Worm (Caenorhabditis elegans) whole organism, L1 larva: ENCODE data around the gene T01C3.2.

Experiments
- C04F5.9 ChIP-seq: sonication (generic microtip); optimal IDR thresholded peaks from 2 replicates; lab custom pipeline; 2016; ENCODE audit warnings: missing genetic modification characterization, missing compliant biosample characterization
- C16A3.4 ChIP-seq: fragments of 150-350 bp; optimal IDR thresholded peaks from 2 replicates; lab custom pipeline; 2014; ENCODE audit warnings: missing biosample characterization, missing genetic modification characterization
- C34B4.2 ChIP-seq: sonication (generic microtip); optimal IDR thresholded peaks from 2 replicates; lab custom pipeline; 2017; ENCODE audit warnings: mild to moderate bottlenecking, missing genetic modification characterization, missing compliant biosample characterization
- Y116A8C.19 ChIP-seq: sonication (generic microtip); optimal IDR thresholded peaks from 2 replicates; lab custom pipeline; 2016; ENCODE audit warnings: missing compliant biosample characterization, missing genetic modification characterization, borderline replicate concordance
- aha-1 ChIP-seq: fragments of 150-350 bp; optimal IDR thresholded peaks from 2 replicates; lab custom pipeline; 2014; ENCODE audit warnings: missing biosample characterization, missing genetic modification characterization
- alr-1 ChIP-seq: fragments of 200-800 bp; sonication (Bioruptor generic); optimal IDR thresholded peaks from 2 replicates; lab custom pipeline; 2018; ENCODE audit warnings: borderline replicate concordance, mild to moderate bottlenecking, missing genetic modification characterization, missing compliant biosample characterization
- ama-1 ChIP-seq: fragments of 150-350 bp; optimal IDR thresholded peaks from 2 replicates; lab custom pipeline; 2014
- ceh-8 ChIP-seq: fragments of 200-800 bp; sonication (Bioruptor generic); optimal IDR thresholded peaks from 2 replicates; lab custom pipeline; 2018; ENCODE audit warnings: mild to moderate bottlenecking, missing genetic modification characterization, moderate library complexity, missing compliant biosample characterization
- ceh-82 ChIP-seq, 3 experiments: fragments of 150-350 bp in 1 of 3; sonication (generic microtip) in 2 of 3; optimal IDR thresholded peaks; 2 replicates each; lab custom pipeline; 2014 to 2017; ENCODE audit warnings: missing biosample characterization in 3 of 3, missing genetic modification characterization in 3 of 3
- ceh-88 ChIP-seq: fragments of 200-800 bp; sonication (Bioruptor generic); IDR thresholded peaks from 2 replicates; pipeline ENCODE4 v1.3.6; 2022; ENCODE audit warnings: missing genetic modification characterization, missing compliant biosample characterization
- efl-1 ChIP-seq, 4 experiments: fragments of 150-350 bp; optimal IDR thresholded peaks in 3 of 4; peaks in 1 of 4; 1 replicate in 1 of 4; 2 replicates in 3 of 4; lab custom pipeline; 2014; ENCODE audit warnings: missing biosample characterization in 2 of 4, missing genetic modification characterization in 2 of 4, missing genetic modification reagents in 2 of 4
- elt-3 ChIP-seq, 6 experiments: fragments of 150-350 bp in 1 of 6; sonication (generic microtip); optimal IDR thresholded peaks; 2 replicates each; lab custom pipeline; 2017 to 2018; ENCODE audit warnings: missing biosample characterization in 6 of 6, missing genetic modification characterization in 6 of 6, inconsistent platforms in 1 of 6
- fkh-4 ChIP-seq: sonication (generic microtip); optimal IDR thresholded peaks from 2 replicates; lab custom pipeline; 2016; ENCODE audit warnings: missing compliant biosample characterization, missing genetic modification characterization, borderline replicate concordance
- fkh-8 ChIP-seq: sonication (generic microtip); optimal IDR thresholded peaks from 2 replicates; lab custom pipeline; 2016; ENCODE audit warnings: mild to moderate bottlenecking, missing genetic modification characterization, missing compliant biosample characterization
- fos-1 ChIP-seq: fragments of 150-350 bp; optimal IDR thresholded peaks from 2 replicates; lab custom pipeline; 2014; ENCODE audit warnings: missing biosample characterization, missing genetic modification characterization
- grh-1 ChIP-seq: fragments of 200-800 bp; sonication (Bioruptor generic); IDR thresholded peaks from 2 replicates; pipeline ENCODE4 v1.3.6; 2022; ENCODE audit warnings: missing genetic modification reagents, missing genetic modification characterization, missing compliant biosample characterization
- hlh-4 ChIP-seq: sonication (generic microtip); optimal IDR thresholded peaks from 2 replicates; lab custom pipeline; 2016; ENCODE audit warnings: mild to moderate bottlenecking, missing genetic modification characterization, missing compliant biosample characterization
- isw-1 ChIP-seq: fragments of 200-800 bp; sonication (Bioruptor generic); IDR thresholded peaks from 2 replicates; pipeline ENCODE4 v1.3.6; 2022; ENCODE audit warnings: missing genetic modification characterization, missing compliant biosample characterization
- lin-14 ChIP-seq: fragments of 200-800 bp; sonication (Bioruptor generic); optimal IDR thresholded peaks from 2 replicates; lab custom pipeline; 2018; ENCODE audit warnings: mild to moderate bottlenecking, missing genetic modification characterization, moderate library complexity, missing compliant biosample characterization
- lin-35 ChIP-seq, 2 experiments: fragments of 150-350 bp; optimal IDR thresholded peaks; 2 replicates each; lab custom pipeline; 2014; ENCODE audit warnings: missing biosample characterization in 2 of 2, missing genetic modification characterization in 2 of 2, missing genetic modification reagents in 2 of 2
- lin-39 ChIP-seq: fragments of 150-350 bp; optimal IDR thresholded peaks from 2 replicates; lab custom pipeline; 2014; ENCODE audit warnings: missing biosample characterization, missing genetic modification reagents, missing genetic modification characterization
- mdl-1 ChIP-seq, 2 experiments: fragments of 150-350 bp; optimal IDR thresholded peaks; 2 replicates each; lab custom pipeline; 2014 to 2017; ENCODE audit warnings: missing biosample characterization in 2 of 2, missing genetic modification characterization in 2 of 2, inconsistent platforms in 1 of 2
- nhr-237 ChIP-seq: fragments of 150-350 bp; optimal IDR thresholded peaks from 2 replicates; lab custom pipeline; 2014; ENCODE audit warnings: missing biosample characterization, missing genetic modification characterization
- nhr-71 ChIP-seq: sonication (generic microtip); optimal IDR thresholded peaks from 2 replicates; lab custom pipeline; 2016; ENCODE audit warnings: mild to moderate bottlenecking, missing genetic modification characterization, moderate library complexity, missing compliant biosample characterization
- nhr-84 ChIP-seq: sonication (generic microtip); optimal IDR thresholded peaks from 2 replicates; lab custom pipeline; 2017; ENCODE audit warnings: missing biosample characterization, missing genetic modification characterization
- nhr-85 ChIP-seq: sonication (generic microtip); peaks from one replicate; lab custom pipeline; 2016; ENCODE audit warnings: missing genetic modification characterization, inconsistent platforms, missing compliant biosample characterization
- pag-3 ChIP-seq: sonication (generic microtip); optimal IDR thresholded peaks from 2 replicates; lab custom pipeline; 2017; ENCODE audit warnings: missing genetic modification characterization, mild to moderate bottlenecking, missing compliant biosample characterization, antibody characterized with exemption, borderline replicate concordance; ENCODE audit not compliant: insufficient read depth
- pqm-1 ChIP-seq: sonication (generic microtip); optimal IDR thresholded peaks from 3 replicates; lab custom pipeline; 2017; ENCODE audit warnings: missing biosample characterization, missing genetic modification characterization
- rnt-1 ChIP-seq: sonication (generic microtip); optimal IDR thresholded peaks from 2 replicates; lab custom pipeline; 2016; ENCODE audit warnings: mild to moderate bottlenecking, missing genetic modification characterization, moderate library complexity, missing compliant biosample characterization
- snpc-4 ChIP-seq: fragments of 150-350 bp; optimal IDR thresholded peaks from 2 replicates; lab custom pipeline; 2014; ENCODE audit warnings: missing biosample characterization, missing genetic modification characterization
- sptf-1 ChIP-seq: fragments of 150-350 bp; optimal IDR thresholded peaks from 2 replicates; lab custom pipeline; 2014; ENCODE audit warnings: missing biosample characterization, missing genetic modification characterization
- unc-30 ChIP-seq: sonication (generic microtip); optimal IDR thresholded peaks from 2 replicates; lab custom pipeline; 2017; ENCODE audit warnings: missing biosample characterization, missing genetic modification characterization
- unc-86 ChIP-seq: sonication (generic microtip); optimal IDR thresholded peaks from 2 replicates; lab custom pipeline; 2016; ENCODE audit warnings: missing genetic modification characterization, missing compliant biosample characterization
- ztf-11 ChIP-seq, 2 experiments: sonication (generic microtip); optimal IDR thresholded peaks; 2 replicates each; lab custom pipeline; 2016 to 2017; ENCODE audit warnings: missing genetic modification characterization in 2 of 2, missing biosample characterization in 1 of 2, missing compliant biosample characterization in 1 of 2
- ztf-4 ChIP-seq: fragments of 150-350 bp; optimal IDR thresholded peaks from 2 replicates; lab custom pipeline; 2014; ENCODE audit warnings: missing biosample characterization, missing genetic modification characterization

T01C3.2 gene

DNA sequence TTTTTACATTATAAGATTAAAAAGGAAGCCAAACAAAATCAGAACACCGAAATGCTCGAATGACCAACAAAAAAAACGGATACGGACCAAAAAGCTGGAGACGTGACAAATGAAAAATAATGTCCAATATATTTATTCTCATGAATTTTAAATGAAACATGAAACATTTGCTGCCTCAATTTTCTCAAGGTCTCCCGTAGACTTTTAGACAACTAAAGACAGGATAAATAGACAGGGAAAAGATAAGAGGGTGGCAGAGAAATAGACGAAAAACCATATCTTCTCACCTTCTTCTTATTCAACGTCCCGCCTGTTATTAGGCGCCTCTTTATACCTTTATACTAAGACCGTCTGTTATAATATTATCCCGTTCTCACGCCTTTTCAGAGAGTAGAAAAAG lies 24.8 kb downstream of the T01C3.2 start (continued):
- TF ChIP-seq unc-86 (tag; lab: Kevin White, UChicago) (no peak), ceh-82 (tag; optimal IDR thresholded peaks at IDR 0.05; lab: Kevin White, UChicago) (no peak), hlh-4 (tag; lab: Kevin White, UChicago) (no peak)

DNA sequence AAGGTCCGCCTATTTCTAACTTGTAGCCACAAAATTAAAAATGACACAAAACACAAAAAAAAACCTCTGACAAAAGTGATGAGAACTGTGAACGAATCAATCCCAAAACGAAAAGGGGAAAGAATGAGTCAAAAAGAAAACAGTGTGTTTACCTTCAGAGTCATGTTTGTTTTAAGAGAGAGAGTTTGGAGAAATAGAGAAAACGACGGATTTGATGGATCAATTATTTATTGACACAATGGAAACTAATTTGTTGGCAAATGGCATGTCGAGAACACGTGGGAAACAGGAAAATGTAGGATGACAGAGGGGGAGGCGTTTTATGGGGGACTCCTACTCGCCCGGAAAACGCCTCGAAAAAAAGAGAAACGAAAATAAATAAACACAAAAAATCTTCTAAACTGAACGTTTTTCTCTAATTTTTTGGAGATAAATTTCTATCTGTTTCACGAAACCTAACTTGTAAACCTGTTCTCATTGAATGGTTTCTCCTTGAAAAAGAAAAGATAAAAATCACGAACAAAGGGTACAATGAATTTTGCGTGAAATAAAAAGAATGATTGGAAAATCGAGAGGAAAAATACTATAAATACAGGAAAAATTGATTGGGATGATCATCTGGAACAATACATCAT lies 25.9 kb downstream of the T01C3.2 start:
- TF ChIP-seq isw-1 (no peak), grh-1 (GFP tag; lab: Robert Waterston, UW) (0 out of 2 replicates have a peak, but pooled peaks have one; percentile 26), snpc-4 (tag; lab: Kevin White, UChicago) (no peak), nhr-85 (tag; lab: Kevin White, UChicago) (peak; percentile 86), elt-3 (tag; optimal IDR thresholded peaks at IDR 0.05; lab: Kevin White, UChicago) (peak in 1 of 6 experiments; percentile 16), efl-1 (optimal IDR thresholded peaks at IDR 0.05; lab: Kevin White, UChicago) (no peak), efl-1 (GFP tag; optimal IDR thresholded peaks at IDR 0.05 in 1 of 2; lab: Kevin White, UChicago) (no peak), nhr-237 (tag; lab: Kevin White, UChicago) (no peak), fkh-4 (tag; lab: Kevin White, UChicago) (no peak), nhr-84 (tag; lab: Kevin White, UChicago) (no peak), sptf-1 (tag; lab: Kevin White, UChicago) (no peak), C16A3.4 (tag; lab: Kevin White, UChicago) (no peak), pag-3 (tag; lab: Kevin White, UChicago) (no peak), ceh-88 (GFP tag; lab: Robert Waterston, UW) (no peak), lin-14 (GFP tag; lab: Kevin White, UChicago) (peak; percentile 60), aha-1 (tag; lab: Kevin White, UChicago) (no peak), lin-35 (GFP tag; optimal IDR thresholded peaks at IDR 0.05; lab: Kevin White, UChicago) (no peak), nhr-71 (tag; lab: Kevin White, UChicago) (peak; percentile 2), pqm-1 (tag; lab: Kevin White, UChicago) (no peak)

DNA sequence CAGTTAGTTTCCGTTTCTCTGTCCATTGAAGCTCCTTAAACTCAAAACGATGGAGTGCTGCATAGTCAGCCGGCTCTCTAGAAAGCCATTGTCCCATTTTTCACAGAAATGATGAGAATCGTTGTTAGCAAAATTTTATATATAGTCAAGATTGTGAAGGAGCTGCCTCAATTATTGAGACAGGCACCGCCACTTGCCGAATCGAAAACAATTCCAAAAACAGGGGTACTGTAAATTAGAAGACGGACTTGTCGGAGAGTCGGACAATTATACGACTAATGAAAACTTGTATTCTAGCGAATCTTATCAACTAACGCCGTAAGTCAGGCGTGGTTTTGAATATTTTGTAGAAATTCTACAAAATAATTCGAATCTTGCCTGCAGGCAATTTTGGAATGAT lies 29.3 kb downstream of the T01C3.2 start, which contains the start of gene F14H8.2:
F14H8.2 (minus strand) TSS at position 101 of the 400 bp plus-strand sequence.
- TF ChIP-seq efl-1 (optimal IDR thresholded peaks at IDR 0.05; lab: Kevin White, UChicago): no peak
- peak in 1 of 2 experiments; percentile 59 for TF ChIP-seq efl-1 (GFP tag; optimal IDR thresholded peaks at IDR 0.05 in 1 of 2; lab: Kevin White, UChicago)
- TF ChIP-seq mdl-1 (tag; optimal IDR thresholded peaks at IDR 0.05; lab: Kevin White, UChicago): no peak
- TF ChIP-seq ceh-8 (GFP tag; lab: Kevin White, UChicago): peak; percentile 1

ce11 chrV:15020732-15021131 lies 29.8 kb downstream of the T01C3.2 start, which contains the start of gene F14H8.5:
F14H8.5 (plus strand) TSS chrV:15021032.
- no peak for TF ChIP-seq hlh-4 (tag; lab: Kevin White, UChicago)
- no peak for TF ChIP-seq unc-30 (tag; lab: Kevin White, UChicago)
- no peak for TF ChIP-seq ztf-11 (tag; optimal IDR thresholded peaks at IDR 0.05; lab: Kevin White, UChicago)
- no peak for TF ChIP-seq lin-14 (GFP tag; lab: Kevin White, UChicago)
- no peak for TF ChIP-seq fkh-8
- TF ChIP-seq ama-1 (lab: Kevin White, UChicago): no peak
- TF ChIP-seq C04F5.9: no peak
- TF ChIP-seq fos-1 (tag; lab: Kevin White, UChicago): no peak
- TF ChIP-seq lin-39 (tag; lab: Kevin White, UChicago): no peak
- TF ChIP-seq alr-1 (tag; lab: Kevin White, UChicago): no peak
- TF ChIP-seq ztf-4: no peak
- TF ChIP-seq Y116A8C.19: no peak
- TF ChIP-seq snpc-4 (tag; lab: Kevin White, UChicago): no peak
- TF ChIP-seq nhr-85 (tag; lab: Kevin White, UChicago): no peak
- TF ChIP-seq C34B4.2 (tag; lab: Kevin White, UChicago): no peak
- no peak for TF ChIP-seq rnt-1 (tag; lab: Kevin White, UChicago)
